Worm (Caenorhabditis elegans) whole organism, late embryonic: ENCODE measurements around the gene clc-17.

Source experiments
- ahr-1 ChIP-seq: sonication (generic microtip); optimal IDR thresholded peaks from 2 replicates; lab custom pipeline; 2016; ENCODE audit warnings: missing genetic modification characterization, missing compliant biosample characterization
- elt-2 ChIP-seq: sonication (generic microtip); optimal IDR thresholded peaks from 2 replicates; lab custom pipeline; 2016; ENCODE audit warnings: missing genetic modification reagents, missing genetic modification characterization, missing compliant biosample characterization
- ets-4 ChIP-seq: sonication (generic microtip); optimal IDR thresholded peaks from 2 replicates; lab custom pipeline; 2016; ENCODE audit warnings: missing genetic modification characterization, missing compliant biosample characterization
- fkh-10 ChIP-seq: fragments of 150-350 bp; optimal IDR thresholded peaks from 2 replicates; lab custom pipeline; 2014; ENCODE audit warnings: missing biosample characterization, missing genetic modification reagents, missing genetic modification characterization
- nfya-1 ChIP-seq: sonication (generic microtip); optimal IDR thresholded peaks from 2 replicates; lab custom pipeline; 2017; ENCODE audit warnings: missing genetic modification characterization, mild to moderate bottlenecking, missing compliant biosample characterization, antibody characterized with exemption, moderate library complexity
- nhr-11 ChIP-seq: fragments of 150-350 bp; optimal IDR thresholded peaks from 2 replicates; lab custom pipeline; 2014; ENCODE audit warnings: missing biosample characterization, missing genetic modification characterization
- pha-4 ChIP-seq: fragments of 150-350 bp; optimal IDR thresholded peaks from 2 replicates; lab custom pipeline; 2018; ENCODE audit warnings: missing biosample characterization, missing genetic modification reagents, missing genetic modification characterization
- tbx-7 ChIP-seq: sonication (generic microtip); optimal IDR thresholded peaks from 2 replicates; lab custom pipeline; 2016; ENCODE audit warnings: missing genotype, missing genetic modification characterization, missing compliant biosample characterization
- unc-55 ChIP-seq: sonication (generic microtip); optimal IDR thresholded peaks from 2 replicates; lab custom pipeline; 2017; ENCODE audit warnings: missing biosample characterization, missing genetic modification reagents, missing genetic modification characterization
- unc-86 ChIP-seq: sonication (generic microtip); optimal IDR thresholded peaks from 2 replicates; lab custom pipeline; 2016; ENCODE audit warnings: missing genetic modification characterization, missing compliant biosample characterization

DNA sequence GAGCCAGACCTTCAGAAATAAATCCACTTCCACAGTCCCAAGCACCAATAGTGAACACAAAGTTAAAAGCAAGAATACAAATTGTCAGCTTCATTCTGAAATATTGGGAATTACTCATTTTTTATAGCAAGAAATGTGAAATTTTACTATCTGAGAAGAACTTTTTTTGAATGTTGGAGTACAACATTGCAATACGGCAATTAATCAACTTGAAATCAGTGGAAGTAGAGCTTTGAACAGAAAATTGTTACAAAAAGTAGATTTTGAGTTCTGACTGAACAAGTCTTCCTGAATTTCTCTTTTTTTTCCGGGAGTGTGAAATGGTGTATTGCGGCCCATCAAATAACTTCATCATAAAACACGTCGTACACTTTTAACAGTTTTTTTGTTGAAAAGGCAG, 29.0 kb upstream of the clc-17 start, which contains the start of gene W04G3.10:
- no peak for TF ChIP-seq unc-86 (tag; lab: Kevin White, UChicago)
- TF ChIP-seq nfya-1 (tag; lab: Kevin White, UChicago) = no peak
- TF ChIP-seq unc-55 = no peak
- no peak for TF ChIP-seq ets-4 (tag; lab: Kevin White, UChicago)
- TF ChIP-seq elt-2 (tag; lab: Kevin White, UChicago) = no peak
- TF ChIP-seq fkh-10 (GFP tag; lab: Kevin White, UChicago) = no peak
- no peak for TF ChIP-seq ahr-1 (tag; lab: Kevin White, UChicago)
- TF ChIP-seq pha-4 (tag; lab: Kevin White, UChicago) = no peak
- no peak for TF ChIP-seq nhr-11 (tag; lab: Kevin White, UChicago)
- no peak for TF ChIP-seq tbx-7
